Fruit fly (Drosophila melanogaster) Kc167 (cell line): ENCODE measurements around the gene PolD1.

Experiments
- h ChIP-seq: fragments of >200 bp; optimal IDR thresholded peaks from 3 replicates; lab custom pipeline; 2018; ENCODE audit warnings: missing external identifiers
- insv ChIP-seq: fragments of >200 bp; optimal IDR thresholded peaks from 3 replicates; lab custom pipeline; 2018; ENCODE audit warnings: missing external identifiers
- psq ChIP-seq: fragments of >200 bp; optimal IDR thresholded peaks from 2 replicates; lab custom pipeline; 2017; ENCODE audit warnings: missing external identifiers

DNA sequence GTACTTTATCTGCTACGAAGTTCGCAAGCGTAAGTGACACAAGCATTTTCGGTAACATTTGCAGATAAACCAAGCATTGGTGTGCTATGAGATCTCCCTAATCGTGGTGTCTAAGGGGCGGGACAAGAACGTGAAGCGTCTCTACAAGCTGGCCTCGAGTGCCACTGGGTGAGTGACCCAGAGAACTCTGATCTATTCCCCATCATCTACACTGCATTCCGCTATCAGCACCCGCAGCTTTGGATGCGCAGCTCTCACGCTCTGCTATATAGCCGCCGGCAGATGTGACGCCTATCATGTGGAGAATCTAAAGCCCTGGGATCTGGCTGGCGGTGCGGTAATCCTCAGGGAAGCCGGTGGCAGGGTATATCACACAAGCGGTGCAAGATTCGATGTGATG lies 8.4 kb downstream of the PolD1 start:
- TF ChIP-seq psq (no peak), h (lab: Kevin White, UChicago) (no peak), insv (lab: Kevin White, UChicago) (no peak)
